Worm (Caenorhabditis elegans): Measurements from ENCODE around the gene F59A6.12.

Gene F59A6.12

DNA sequence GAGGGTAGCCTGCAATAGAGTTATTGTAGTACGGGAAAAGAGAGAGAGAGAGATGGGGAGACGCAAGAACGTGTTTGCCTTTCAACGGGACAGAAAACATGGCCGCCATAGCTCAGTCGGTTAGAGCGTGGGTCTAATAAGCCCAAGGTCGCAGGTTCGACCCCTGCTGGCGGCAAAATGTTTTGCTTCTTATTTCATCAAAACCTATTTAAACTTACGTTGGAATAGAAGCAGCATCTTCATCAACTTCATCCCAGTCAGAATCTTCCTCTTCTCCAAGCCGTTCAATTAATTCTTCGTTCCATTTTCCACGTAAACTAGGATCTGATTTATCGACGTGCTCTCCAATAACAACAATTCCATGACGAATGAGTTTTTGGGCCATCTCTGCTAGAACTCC, 20.8 kb upstream of the F59A6.12 start (continued):
- TF ChIP-seq unc-3 (GFP tag; conservative IDR thresholded peaks at IDR 0.05) (peak; percentile 86), unc-3 (tag; optimal IDR thresholded peaks at IDR 0.05) (peak; percentile 81), ceh-30 (tag; optimal IDR thresholded peaks at IDR 0.05) (no peak), zip-5 (tag; optimal IDR thresholded peaks at IDR 0.05) (peak; percentile 73), ceh-48 (tag; optimal IDR thresholded peaks at IDR 0.05) (peak; percentile 77), unc-55 (GFP tag; optimal IDR thresholded peaks at IDR 0.05) (no peak), lin-11 (tag; optimal IDR thresholded peaks at IDR 0.05) (peak; percentile 75), lim-6 (tag; optimal IDR thresholded peaks at IDR 0.05) (no peak), pros-1 (tag; optimal IDR thresholded peaks at IDR 0.05) (peak; percentile 34), fkh-6 (tag; optimal IDR thresholded peaks at IDR 0.05) (peak; percentile 84), C08G9.2 (tag; optimal IDR thresholded peaks at IDR 0.05) (peak; percentile 86), ets-4 (tag; optimal IDR thresholded peaks at IDR 0.05) (no peak), sox-2 (GFP tag; IDR thresholded peaks at IDR 0.05) (peak; percentile 54), ceh-24 (tag; optimal IDR thresholded peaks at IDR 0.05) (peak; percentile 72), ceh-34 (tag; optimal IDR thresholded peaks at IDR 0.05) (peak; percentile 91), sdc-2 (tag; optimal IDR thresholded peaks at IDR 0.05) (peak; percentile 90), hlh-6 (tag; optimal IDR thresholded peaks at IDR 0.05) (peak; percentile 97), mec-3 (tag; optimal IDR thresholded peaks at IDR 0.05; ENCODE audit: borderline replicate concordance) (peak; percentile 58), ceh-14 (tag; optimal IDR thresholded peaks at IDR 0.05) (peak; percentile 77), K02D7.2 (tag; optimal IDR thresholded peaks at IDR 0.05) (peak; percentile 86), ceh-22 (tag; optimal IDR thresholded peaks at IDR 0.05) (peak; percentile 22), tbx-7 (tag; optimal IDR thresholded peaks at IDR 0.05) (peak; percentile 7), rnt-1 (tag; optimal IDR thresholded peaks at IDR 0.05) (peak; percentile 58), dve-1 (tag; optimal IDR thresholded peaks at IDR 0.05) (peak; percentile 83), C38D4.7 (GFP tag; optimal IDR thresholded peaks at IDR 0.05) (peak; percentile 85), ref-2 (tag; optimal IDR thresholded peaks at IDR 0.05) (peak; percentile 90), ceh-18 (tag; optimal IDR thresholded peaks at IDR 0.05) (peak; percentile 91), hlh-15 (tag; optimal IDR thresholded peaks at IDR 0.05) (peak; percentile 80), ceh-19 (GFP tag; optimal IDR thresholded peaks at IDR 0.05) (peak; percentile 83), ceh-2 (tag; optimal IDR thresholded peaks at IDR 0.05) (peak; percentile 86), syd-9 (tag; optimal IDR thresholded peaks at IDR 0.05) (peak; percentile 84), gmeb-2 (tag; optimal IDR thresholded peaks at IDR 0.05) (peak; percentile 87), ceh-45 (GFP tag; IDR thresholded peaks at IDR 0.05) (peak; percentile 77; the same call in 1 of the 2 replicates), ceh-6 (GFP tag; optimal IDR thresholded peaks at IDR 0.05) (peak; percentile 90)

DNA sequence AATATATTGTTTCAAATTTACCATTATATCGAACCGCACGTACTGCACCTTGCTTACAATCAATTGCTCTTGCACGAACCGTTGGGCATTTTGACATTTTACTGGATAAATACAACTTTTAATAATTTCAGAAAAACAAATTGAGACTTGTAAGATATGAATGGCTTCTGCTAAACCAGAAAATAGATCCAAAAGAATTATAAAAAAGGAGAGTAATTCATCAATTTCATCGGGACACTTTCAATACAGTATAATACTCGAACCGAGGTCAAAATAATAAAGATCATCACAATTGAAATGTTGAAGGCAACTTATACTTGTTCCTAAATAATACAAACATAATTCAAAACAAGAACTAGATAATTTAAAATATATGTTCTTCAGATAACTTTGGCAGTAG, 19.7 kb upstream of the F59A6.12 start, which contains the start of gene wdr-83:
Gene wdr-83 (minus strand): TSS at position 101 of the 400 bp plus-strand sequence.
- TF ChIP-seq ets-4 (tag; optimal IDR thresholded peaks at IDR 0.05) (no peak), unc-3 (GFP tag; conservative IDR thresholded peaks at IDR 0.05) (no peak), unc-3 (tag; optimal IDR thresholded peaks at IDR 0.05) (no peak), T23F11.4 (GFP tag; optimal IDR thresholded peaks at IDR 0.05) (no peak), pqm-1 (tag; optimal IDR thresholded peaks at IDR 0.05) (no peak)

DNA sequence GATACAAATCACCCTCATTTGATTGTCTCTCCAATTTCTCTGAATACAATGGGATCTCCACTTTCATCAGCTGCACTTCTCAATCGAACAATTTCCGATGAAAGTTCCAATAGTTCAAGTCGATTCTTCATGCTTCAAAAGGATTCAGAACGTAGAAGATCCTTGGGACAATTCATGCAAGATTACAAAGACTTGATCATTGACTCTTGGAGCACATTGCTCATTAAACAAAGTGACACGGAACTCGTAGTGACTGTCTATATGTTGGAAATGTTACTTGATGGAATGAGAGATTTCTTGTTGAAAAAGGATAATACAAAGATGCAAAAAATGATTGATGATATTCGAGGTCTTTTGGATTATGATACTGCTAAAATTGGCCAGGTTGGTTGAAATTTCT, 16.1 kb upstream of the F59A6.12 start:
- TF ChIP-seq madf-2 (tag; optimal IDR thresholded peaks at IDR 0.05) (no peak), unc-86 (tag; optimal IDR thresholded peaks at IDR 0.05) (no peak), ceh-2 (tag; optimal IDR thresholded peaks at IDR 0.05) (no peak), Y22D7AL.16 (tag; optimal IDR thresholded peaks at IDR 0.05) (no peak), pat-9 (tag; optimal IDR thresholded peaks at IDR 0.05) (no peak), pros-1 (tag; optimal IDR thresholded peaks at IDR 0.05) (no peak), unc-42 (tag; optimal IDR thresholded peaks at IDR 0.05) (no peak), dve-1 (tag; optimal IDR thresholded peaks at IDR 0.05) (no peak), ttx-3 (tag; optimal IDR thresholded peaks at IDR 0.05) (no peak), elt-4 (tag; optimal IDR thresholded peaks at IDR 0.05) (no peak), nfya-1 (tag; optimal IDR thresholded peaks at IDR 0.05) (no peak), ceh-6 (GFP tag; optimal IDR thresholded peaks at IDR 0.05) (no peak), fkh-6 (tag; optimal IDR thresholded peaks at IDR 0.05) (no peak), T23F11.4 (GFP tag; optimal IDR thresholded peaks at IDR 0.05) (no peak)
